Worm (Caenorhabditis elegans): ENCODE data around the gene Y49F6A.11.
A peak's percentile ranks its signal among the peaks of the same experiment; 100 is the strongest.

Gene Y49F6A.11

DNA sequence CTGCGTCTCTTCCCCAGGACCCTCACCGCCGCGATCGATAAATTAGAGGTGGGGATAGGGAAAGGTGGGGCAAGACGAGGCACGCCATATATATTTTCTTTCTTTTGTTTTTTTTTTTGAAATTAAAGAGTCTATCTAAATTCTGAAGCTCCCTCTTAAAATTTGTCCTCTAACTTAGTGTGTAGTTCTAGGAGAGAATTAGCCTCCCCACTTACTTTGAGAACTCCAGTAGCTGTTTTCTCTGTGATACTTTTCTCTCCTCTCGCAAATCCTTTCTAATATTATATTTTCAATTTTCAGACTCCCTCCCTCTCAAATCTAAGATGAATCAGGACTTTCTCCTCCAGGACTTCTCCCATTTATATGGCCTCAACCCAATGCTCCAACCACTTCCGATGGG is 23.4 kb upstream of the Y49F6A.11 start, which contains the start of gene M151.7:
M151.7 (plus strand) TSS at position 301 of the 400 bp plus-strand sequence.
- TF ChIP-seq zfp-2 (tag; optimal IDR thresholded peaks at IDR 0.05) (no peak), ces-1 (GFP tag; optimal IDR thresholded peaks at IDR 0.05) (no peak), nhr-102 (tag; optimal IDR thresholded peaks at IDR 0.05) (no peak), lin-29 (GFP tag; IDR thresholded peaks at IDR 0.05) (no peak), nhr-28 (tag; optimal IDR thresholded peaks at IDR 0.05) (no peak), tra-1 (GFP tag; IDR thresholded peaks at IDR 0.05) (no peak), cey-2 (tag; optimal IDR thresholded peaks at IDR 0.05; ENCODE audit: borderline replicate concordance, insufficient read depth) (no peak), nhr-77 (tag; optimal IDR thresholded peaks at IDR 0.05) (no peak), vab-7 (GFP tag; IDR thresholded peaks at IDR 0.05) (no peak), mxl-3 (GFP tag; optimal IDR thresholded peaks at IDR 0.05) (no peak), Y105C5A.15 (GFP tag; IDR thresholded peaks at IDR 0.05) (no peak), sdz-12 (GFP tag; optimal IDR thresholded peaks at IDR 0.05) (no peak), php-3 (GFP tag; IDR thresholded peaks at IDR 0.05) (no peak), snpc-1.2 (GFP tag; IDR thresholded peaks at IDR 0.05) (no peak), T20F7.1 (GFP tag; optimal IDR thresholded peaks at IDR 0.05) (no peak), spr-1 (tag; optimal IDR thresholded peaks at IDR 0.05) (no peak), attf-4 (tag; optimal IDR thresholded peaks at IDR 0.05) (no peak), lin-39 (tag; optimal IDR thresholded peaks at IDR 0.05) (no peak), aha-1 (tag) (no peak)

DNA sequence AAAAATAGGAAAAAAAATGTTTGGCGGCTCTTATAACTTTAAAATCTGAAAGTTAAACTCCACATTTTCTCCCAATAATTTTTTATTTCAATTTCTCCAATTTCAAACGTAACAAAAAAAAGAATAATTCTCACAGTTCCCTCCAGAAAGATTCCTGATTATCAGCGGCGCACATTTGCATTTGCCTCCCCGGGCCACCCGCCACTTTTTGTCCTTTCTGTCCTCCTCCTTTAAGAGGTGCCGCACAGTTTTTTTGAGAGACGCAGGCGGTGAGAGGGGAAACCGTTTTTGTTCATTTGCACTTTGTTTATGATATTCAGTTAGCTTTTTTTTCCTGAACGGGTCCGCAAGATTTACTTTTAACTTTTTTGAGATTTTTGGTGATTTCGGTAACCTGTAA is 22.2 kb upstream of the Y49F6A.11 start:
- peak; percentile 48 for TF ChIP-seq aha-1 (tag)
- no peak for TF ChIP-seq set-16 (GFP tag; IDR thresholded peaks at IDR 0.05)
- no peak for TF ChIP-seq ceh-44 (GFP tag; IDR thresholded peaks at IDR 0.05)

- no peak for TF ChIP-seq daf-8 (GFP tag; IDR thresholded peaks at IDR 0.05)
- no peak for TF ChIP-seq snpc-4 (tag; optimal IDR thresholded peaks at IDR 0.05)
- no peak for TF ChIP-seq arid-1 (GFP tag; conservative IDR thresholded peaks at IDR 0.05)
- TF ChIP-seq daf-16 (GFP tag; optimal IDR thresholded peaks at IDR 0.05), result no peak
- TF ChIP-seq daf-16 (tag; optimal IDR thresholded peaks at IDR 0.05), result no peak
- TF ChIP-seq zfp-2 (tag; optimal IDR thresholded peaks at IDR 0.05), result no peak
- TF ChIP-seq hlh-11 (tag; optimal IDR thresholded peaks at IDR 0.05), result no peak
- no peak for TF ChIP-seq saeg-2 (GFP tag; IDR thresholded peaks at IDR 0.05)
- no peak for TF ChIP-seq ama-1 (optimal IDR thresholded peaks at IDR 0.05)
- TF ChIP-seq tag-97 (GFP tag; IDR thresholded peaks at IDR 0.05), result no peak
- TF ChIP-seq F49E8.2 (tag; optimal IDR thresholded peaks at IDR 0.05; ENCODE audit: borderline replicate concordance), result no peak
- TF ChIP-seq mxl-2 (GFP tag; conservative IDR thresholded peaks at IDR 0.05), result no peak
- no peak for TF ChIP-seq F26F4.8 (GFP tag; conservative IDR thresholded peaks at IDR 0.05)
- TF ChIP-seq Y105C5A.15 (GFP tag; IDR thresholded peaks at IDR 0.05), result no peak
- TF ChIP-seq pqm-1 (tag; optimal IDR thresholded peaks at IDR 0.05), result no peak
- no peak for TF ChIP-seq ZK337.2 (GFP tag; IDR thresholded peaks at IDR 0.05)
- no peak for TF ChIP-seq nhr-111 (GFP tag; optimal IDR thresholded peaks at IDR 0.05)
- TF ChIP-seq lin-13 (GFP tag; optimal IDR thresholded peaks at IDR 0.05), result no peak
- no peak for TF ChIP-seq fkh-10 (GFP tag; optimal IDR thresholded peaks at IDR 0.05)
- no peak for TF ChIP-seq aly-2 (tag; optimal IDR thresholded peaks at IDR 0.05)
- TF ChIP-seq unc-62 (GFP tag; optimal IDR thresholded peaks at IDR 0.05 in 1 of 2), result no peak
- no peak for TF ChIP-seq unc-62 (tag; optimal IDR thresholded peaks at IDR 0.05)
Measured at ce11 chrII:3617512-3617911, 18.9 kb upstream of the Y49F6A.11 start, which contains the start of gene F40E12.1. TSS of gene F40E12.1 (plus strand) at chrII:3617812.
